Fruit fly (Drosophila melanogaster) whole organism, embryonic: Measurements from ENCODE around the gene CG16957.

Experiments
- BEAF-32 ChIP-seq: fragments of 200-800 bp; sonication (Bioruptor generic); optimal IDR thresholded peaks from 3 replicates; lab custom pipeline; 2017; ENCODE audit warnings: missing biosample characterization, missing genetic modification characterization, mild to moderate bottlenecking, moderate library complexity, missing genetic modification reagents
- Bdp1 ChIP-seq: fragments of 200-800 bp; sonication (Bioruptor generic); optimal IDR thresholded peaks from 3 replicates; lab custom pipeline; 2016; ENCODE audit warnings: missing biosample characterization, missing genetic modification characterization
- CG10431 ChIP-seq: fragments of 200-800 bp; sonication (Bioruptor generic); optimal IDR thresholded peaks from 3 replicates; lab custom pipeline; 2018; ENCODE audit warnings: missing biosample characterization, mild to moderate bottlenecking, missing genetic modification characterization
- CG12236 ChIP-seq: fragments of 200-800 bp; sonication (Bioruptor generic); optimal IDR thresholded peaks from 2 replicates; lab custom pipeline; 2016; ENCODE audit warnings: missing biosample characterization, missing genetic modification characterization
- CG15479 ChIP-seq: fragments of 200-800 bp; sonication (Bioruptor generic); optimal IDR thresholded peaks from 3 replicates; lab custom pipeline; 2019; ENCODE audit warnings: missing biosample characterization, mild to moderate bottlenecking, missing genetic modification characterization, moderate library complexity
- CG15514 ChIP-seq: fragments of 200-800 bp; sonication (Bioruptor generic); optimal IDR thresholded peaks from 3 replicates; lab custom pipeline; 2017; ENCODE audit warnings: missing biosample characterization, missing genetic modification characterization, mild to moderate bottlenecking, moderate library complexity, missing genetic modification reagents
- CG17912 ChIP-seq: fragments of 200-800 bp; sonication (Bioruptor generic); optimal IDR thresholded peaks from 2 replicates; lab custom pipeline; 2018; ENCODE audit warnings: missing biosample characterization, mild to moderate bottlenecking, missing genetic modification characterization
- CG18619 ChIP-seq: fragments of 200-800 bp; sonication (Bioruptor generic); optimal IDR thresholded peaks from 3 replicates; lab custom pipeline; 2017; ENCODE audit warnings: missing biosample characterization, mild to moderate bottlenecking, missing genetic modification characterization
- CG2116 ChIP-seq: fragments of 200-800 bp; sonication (Bioruptor generic); optimal IDR thresholded peaks from 3 replicates; lab custom pipeline; 2018; ENCODE audit warnings: missing biosample characterization, mild to moderate bottlenecking, missing genetic modification characterization
- CG33213 ChIP-seq: fragments of 200-800 bp; sonication (Bioruptor generic); optimal IDR thresholded peaks from 3 replicates; lab custom pipeline; 2016; ENCODE audit warnings: missing biosample characterization, missing genetic modification characterization
- CG4617 ChIP-seq: fragments of 200-800 bp; sonication (Bioruptor generic); optimal IDR thresholded peaks from 3 replicates; lab custom pipeline; 2016; ENCODE audit warnings: missing biosample characterization, missing genetic modification characterization, borderline replicate concordance
- CG4707 ChIP-seq: fragments of 200-800 bp; sonication (Bioruptor generic); optimal IDR thresholded peaks from 2 replicates; lab custom pipeline; 2018; ENCODE audit warnings: missing biosample characterization, mild to moderate bottlenecking, missing genetic modification characterization, moderate library complexity
- CG5180 ChIP-seq: fragments of 200-800 bp; sonication (Bioruptor generic); optimal IDR thresholded peaks from 3 replicates; lab custom pipeline; 2017; ENCODE audit warnings: missing biosample characterization, missing genetic modification characterization, mild to moderate bottlenecking, moderate library complexity, missing genetic modification reagents
- CG8388 ChIP-seq: fragments of 200-800 bp; sonication (Bioruptor generic); optimal IDR thresholded peaks from 2 replicates; lab custom pipeline; 2019; ENCODE audit warnings: missing biosample characterization, mild to moderate bottlenecking, missing genetic modification characterization, moderate library complexity
- CG9437 ChIP-seq: fragments of 200-800 bp; sonication (Bioruptor generic); optimal IDR thresholded peaks from 2 replicates; lab custom pipeline; 2018; ENCODE audit warnings: missing biosample characterization, mild to moderate bottlenecking, missing genetic modification characterization
- CG9932 ChIP-seq: fragments of 200-800 bp; sonication (Bioruptor generic); IDR thresholded peaks from 2 replicates; pipeline ENCODE4 v1.3.6; 2022; ENCODE audit warnings: missing biosample characterization, missing genetic modification characterization
- Dad ChIP-seq: fragments of 200-800 bp; sonication (Bioruptor generic); optimal IDR thresholded peaks from 3 replicates; lab custom pipeline; 2016; ENCODE audit warnings: missing biosample characterization, missing genetic modification characterization
- Doc2 ChIP-seq: fragments of 200-800 bp; sonication (Bioruptor generic); IDR thresholded peaks from 2 replicates; pipeline ENCODE4 v1.3.6; 2022; ENCODE audit warnings: missing biosample characterization, missing genetic modification characterization
- Ets97D ChIP-seq: fragments of 200-800 bp; sonication (Bioruptor generic); optimal IDR thresholded peaks from 3 replicates; lab custom pipeline; 2016; ENCODE audit warnings: missing biosample characterization, missing genetic modification characterization
- Fer1 ChIP-seq: fragments of 200-800 bp; sonication (Bioruptor generic); optimal IDR thresholded peaks from 2 replicates; lab custom pipeline; 2017; ENCODE audit warnings: missing biosample characterization, mild to moderate bottlenecking, missing genetic modification characterization
- GATAe ChIP-seq: fragments of 200-800 bp; sonication (Bioruptor generic); conservative IDR thresholded peaks from 2 replicates; pipeline ENCODE4 v1.3.6; 2022; ENCODE audit warnings: missing biosample characterization, missing genetic modification characterization
- HLH3B ChIP-seq: fragments of 200-800 bp; sonication (Bioruptor generic); IDR thresholded peaks from 2 replicates; pipeline ENCODE4 v1.3.6; 2022; ENCODE audit warnings: missing biosample characterization, missing genetic modification characterization
- Hr3 ChIP-seq: fragments of 200-800 bp; sonication (Bioruptor generic); optimal IDR thresholded peaks from 3 replicates; lab custom pipeline; 2016; ENCODE audit warnings: missing biosample characterization, missing genetic modification characterization
- Hr78 ChIP-seq, 2 experiments: fragments of 200-800 bp in 1 of 2; fragments of >200 bp in 1 of 2; sonication (Bioruptor generic) in 1 of 2; optimal IDR thresholded peaks; 2 replicates each; lab custom pipeline; 2017 to 2019; ENCODE audit warnings: missing biosample characterization in 2 of 2, missing genetic modification characterization in 2 of 2, mild to moderate bottlenecking in 1 of 2, moderate library complexity in 1 of 2
- Jarid2 ChIP-seq: fragments of 200-800 bp; sonication (Bioruptor generic); optimal IDR thresholded peaks from 3 replicates; lab custom pipeline; 2017; ENCODE audit warnings: mild to moderate bottlenecking, missing biosample characterization, missing genetic modification reagents, missing genetic modification characterization
- Myb ChIP-seq: fragments of 200-800 bp; sonication (Bioruptor generic); optimal IDR thresholded peaks from 2 replicates; lab custom pipeline; 2016; ENCODE audit warnings: missing biosample characterization, missing genetic modification characterization
- NC2α ChIP-seq: fragments of 200-800 bp; sonication (Bioruptor generic); optimal IDR thresholded peaks from 2 replicates; lab custom pipeline; 2016; ENCODE audit warnings: missing biosample characterization, missing genetic modification characterization
- NK7.1 ChIP-seq: fragments of 200-800 bp; sonication (Bioruptor generic); optimal IDR thresholded peaks from 3 replicates; lab custom pipeline; 2016; ENCODE audit warnings: missing biosample characterization, missing genetic modification characterization
- Ssrp ChIP-seq: fragments of 200-800 bp; sonication (Bioruptor generic); optimal IDR thresholded peaks from 2 replicates; lab custom pipeline; 2018; ENCODE audit warnings: missing biosample characterization, mild to moderate bottlenecking, missing genetic modification characterization, moderate library complexity
- az2 ChIP-seq: fragments of 200-800 bp; sonication (Bioruptor generic); optimal IDR thresholded peaks from 3 replicates; lab custom pipeline; 2016; ENCODE audit warnings: missing biosample characterization, missing genetic modification characterization
- bab2 ChIP-seq: fragments of 200-800 bp; sonication (Bioruptor generic); optimal IDR thresholded peaks from 2 replicates; lab custom pipeline; 2016; ENCODE audit warnings: missing biosample characterization, missing genetic modification characterization
- bowl ChIP-seq: fragments of 200-800 bp; sonication (Bioruptor generic); IDR thresholded peaks from 2 replicates; pipeline ENCODE4 v1.3.6; 2022; ENCODE audit warnings: missing biosample characterization, missing genetic modification characterization
- chn ChIP-seq: fragments of 200-800 bp; sonication (Bioruptor generic); optimal IDR thresholded peaks from 2 replicates; lab custom pipeline; 2016; ENCODE audit warnings: missing biosample characterization, missing genetic modification characterization
- fu2 ChIP-seq: fragments of 200-800 bp; sonication (Bioruptor generic); optimal IDR thresholded peaks from 2 replicates; lab custom pipeline; 2016; ENCODE audit warnings: missing biosample characterization, missing genetic modification characterization
- gce ChIP-seq: fragments of 200-800 bp; sonication (Bioruptor generic); IDR thresholded peaks from 3 replicates; pipeline ENCODE4 v1.3.6; 2022; ENCODE audit warnings: missing biosample characterization, missing genetic modification characterization
- hbn ChIP-seq: fragments of 200-800 bp; sonication (Bioruptor generic); IDR thresholded peaks from 2 replicates; pipeline ENCODE4 v1.3.6; 2022; ENCODE audit warnings: missing biosample characterization, missing genetic modification characterization; ENCODE audit not compliant: partially characterized antibody
- hth ChIP-seq: fragments of >200 bp; optimal IDR thresholded peaks from 2 replicates; lab custom pipeline; 2017; ENCODE audit warnings: inconsistent platforms
- jing ChIP-seq: fragments of 200-800 bp; sonication (Bioruptor generic); optimal IDR thresholded peaks from 2 replicates; lab custom pipeline; 2018; ENCODE audit warnings: missing biosample characterization, mild to moderate bottlenecking, missing genetic modification characterization
- kah ChIP-seq: fragments of 200-800 bp; sonication (Bioruptor generic); optimal IDR thresholded peaks from 2 replicates; lab custom pipeline; 2018; ENCODE audit warnings: missing biosample characterization, mild to moderate bottlenecking, missing genetic modification characterization
- ken ChIP-seq: fragments of 200-800 bp; sonication (Bioruptor generic); IDR thresholded peaks from 3 replicates; pipeline ENCODE4 v1.3.6; 2022; ENCODE audit warnings: missing biosample characterization, missing genetic modification characterization
- lmd ChIP-seq: fragments of 200-800 bp; sonication (Bioruptor generic); IDR thresholded peaks from 2 replicates; pipeline ENCODE4 v1.3.6; 2022; ENCODE audit warnings: missing biosample characterization, missing genetic modification characterization
- nmo ChIP-seq: fragments of 200-800 bp; sonication (Bioruptor generic); optimal IDR thresholded peaks from 2 replicates; lab custom pipeline; 2018; ENCODE audit warnings: missing biosample characterization, mild to moderate bottlenecking, missing genetic modification characterization, moderate library complexity
- p53 ChIP-seq: fragments of 200-800 bp; sonication (Bioruptor generic); optimal IDR thresholded peaks from 2 replicates; lab custom pipeline; 2016; ENCODE audit warnings: missing biosample characterization, missing genetic modification characterization
- pb ChIP-seq: fragments of 200-800 bp; sonication (Bioruptor generic); optimal IDR thresholded peaks from 3 replicates; lab custom pipeline; 2016; ENCODE audit warnings: missing biosample characterization, missing genetic modification characterization
- repo ChIP-seq: fragments of 200-800 bp; sonication (Bioruptor generic); optimal IDR thresholded peaks from 2 replicates; lab custom pipeline; 2016; ENCODE audit warnings: missing biosample characterization, missing genetic modification characterization
- scrt ChIP-seq: fragments of 200-800 bp; sonication (Bioruptor generic); optimal IDR thresholded peaks from 2 replicates; lab custom pipeline; 2018; ENCODE audit warnings: missing biosample characterization, mild to moderate bottlenecking, missing genetic modification characterization, moderate library complexity
- sens-2 ChIP-seq: fragments of 200-800 bp; sonication (Bioruptor generic); IDR thresholded peaks from 2 replicates; pipeline ENCODE4 v1.3.6; 2022; ENCODE audit warnings: missing biosample characterization, missing genetic modification characterization
- ssp ChIP-seq: fragments of 200-800 bp; sonication (Bioruptor generic); IDR thresholded peaks from 2 replicates; pipeline ENCODE4 v1.3.6; 2022; ENCODE audit warnings: missing biosample characterization, missing genetic modification characterization
- tup ChIP-seq: fragments of 200-800 bp; sonication (Bioruptor generic); optimal IDR thresholded peaks from 2 replicates; lab custom pipeline; 2016; ENCODE audit warnings: missing biosample characterization, mild to moderate bottlenecking, missing genetic modification characterization, moderate library complexity
- twi ChIP-seq: fragments of 200-800 bp; optimal IDR thresholded peaks from 2 replicates; lab custom pipeline; 2019; ENCODE audit warnings: missing biosample characterization, mild to moderate bottlenecking, missing genetic modification characterization, moderate library complexity
- usp ChIP-seq: fragments of >200 bp; optimal IDR thresholded peaks from 2 replicates; lab custom pipeline; 2017; ENCODE audit warnings: missing biosample characterization, missing genetic modification characterization
- zen ChIP-seq: fragments of 200-800 bp; sonication (Bioruptor generic); optimal IDR thresholded peaks from 3 replicates; lab custom pipeline; 2018; ENCODE audit warnings: missing biosample characterization, mild to moderate bottlenecking, missing genetic modification characterization, moderate library complexity

CG16957 gene

dm6 chr2L:13370762-13371161 lies 25.2 kb downstream of the CG16957 start, which contains the start of gene ND-B22 (continued):
- TF ChIP-seq HLH3B (no peak), ken (GFP tag; lab: Robert Waterston, UW) (no peak), gce (GFP tag; lab: Robert Waterston, UW) (no peak), Dad (peak; percentile 50), CG33213 (GFP tag; lab: Kevin White, UChicago) (peak; percentile 30), jing (no peak), CG9932 (GFP tag; lab: Robert Waterston, UW) (peak; percentile 70), pb (GFP tag; lab: Kevin White, UChicago) (no peak), BEAF-32 (GFP tag; lab: Kevin White, UChicago) (peak; percentile 25), ssp (GFP tag; lab: Robert Waterston, UW) (no peak), Hr78 (GFP tag; optimal IDR thresholded peaks at IDR 0.05; lab: Kevin White, UChicago) (no peak), Bdp1 (GFP tag; lab: Kevin White, UChicago) (peak; percentile 66), zen (peak; percentile 12), Hr3 (GFP tag; lab: Kevin White, UChicago) (peak; percentile 3), CG12236 (no peak), CG4707 (GFP tag; lab: Kevin White, UChicago) (no peak), CG2116 (GFP tag; lab: Kevin White, UChicago) (peak; percentile 3), GATAe (no peak), twi (tag; lab: Kevin White, UChicago) (peak; percentile 12), CG4617 (peak; percentile 87), chn (GFP tag; lab: Kevin White, UChicago) (peak; percentile 30), Jarid2 (GFP tag; lab: Kevin White, UChicago) (no peak), bowl (no peak), fu2 (peak; percentile 25), sens-2 (GFP tag; lab: Robert Waterston, UW) (no peak), kah (GFP tag; lab: Kevin White, UChicago) (no peak), CG15479 (no peak), CG17912 (GFP tag; lab: Kevin White, UChicago) (no peak), CG18619 (GFP tag; lab: Kevin White, UChicago) (peak; percentile 6), repo (GFP tag; lab: Kevin White, UChicago) (peak; percentile 8), NC2α (GFP tag; lab: Kevin White, UChicago) (no peak), bab2 (peak; percentile 6), Ets97D (GFP tag; lab: Kevin White, UChicago) (peak; percentile 71), CG8388 (GFP tag; lab: Kevin White, UChicago) (no peak), hbn (GFP tag; lab: Robert Waterston, UW) (peak; percentile 37; the same call in 1 of the 2 replicates), p53 (no peak), hth (no peak), Fer1 (peak; percentile 61), tup (GFP tag; lab: Kevin White, UChicago) (peak; percentile 5), CG10431 (GFP tag; lab: Kevin White, UChicago) (peak; percentile 7), scrt (GFP tag; lab: Kevin White, UChicago) (peak; percentile 24), NK7.1 (GFP tag; lab: Kevin White, UChicago) (peak; percentile 34), CG15514 (GFP tag; lab: Kevin White, UChicago) (peak; percentile 57), CG5180 (GFP tag; lab: Kevin White, UChicago) (no peak), nmo (GFP tag; lab: Kevin White, UChicago) (peak; percentile 39), az2 (GFP tag; lab: Kevin White, UChicago) (peak; percentile 24), CG9437 (GFP tag; lab: Kevin White, UChicago) (no peak), lmd (no peak), Ssrp (tag; lab: Kevin White, UChicago) (peak; percentile 6), Doc2 (GFP tag; lab: Robert Waterston, UW) (no peak), usp (GFP tag; lab: Kevin White, UChicago) (no peak), Myb (GFP tag; lab: Kevin White, UChicago) (peak; percentile 73)
